Worm (Caenorhabditis elegans) whole organism, young adult: ENCODE measurements around the gene mrpl-22.

Experiments
- F33H1.4 ChIP-seq: fragments of 200-800 bp; sonication (Bioruptor generic); IDR thresholded peaks from 2 replicates; pipeline ENCODE4 v1.3.6; 2022; ENCODE audit warnings: missing genetic modification reagents, missing genetic modification characterization, missing compliant biosample characterization
- aptf-2 ChIP-seq: fragments of 200-800 bp; sonication (Bioruptor generic); conservative IDR thresholded peaks from 2 replicates; pipeline ENCODE4 v1.3.6; 2022; ENCODE audit warnings: missing genetic modification reagents, missing genetic modification characterization, missing compliant biosample characterization
- hrde-1 ChIP-seq: sonication (generic microtip); optimal IDR thresholded peaks from 2 replicates; lab custom pipeline; 2016; ENCODE audit warnings: missing genetic modification characterization, mild to moderate bottlenecking, missing compliant biosample characterization, moderate library complexity, missing genotype, missing genetic modification reagents, borderline replicate concordance
- lsy-27 ChIP-seq: sonication (generic microtip); optimal IDR thresholded peaks from 2 replicates; lab custom pipeline; 2017; ENCODE audit warnings: missing genetic modification characterization, mild to moderate bottlenecking, missing compliant biosample characterization, antibody characterized with exemption, missing genotype, borderline replicate concordance; ENCODE audit not compliant: insufficient read depth
- snpc-4 ChIP-seq, 5 experiments: fragments of 150-350 bp in 1 of 5; sonication (generic microtip) in 4 of 5; optimal IDR thresholded peaks; 2 replicates each; lab custom pipeline; 2014 to 2018; ENCODE audit warnings: missing genetic modification characterization in 5 of 5, missing biosample characterization in 3 of 5, antibody characterized with exemption in 2 of 5, mild to moderate bottlenecking in 2 of 5, missing compliant biosample characterization in 2 of 5, missing genotype in 2 of 5, moderate library complexity in 2 of 5, missing genetic modification reagents in 1 of 5

DNA sequence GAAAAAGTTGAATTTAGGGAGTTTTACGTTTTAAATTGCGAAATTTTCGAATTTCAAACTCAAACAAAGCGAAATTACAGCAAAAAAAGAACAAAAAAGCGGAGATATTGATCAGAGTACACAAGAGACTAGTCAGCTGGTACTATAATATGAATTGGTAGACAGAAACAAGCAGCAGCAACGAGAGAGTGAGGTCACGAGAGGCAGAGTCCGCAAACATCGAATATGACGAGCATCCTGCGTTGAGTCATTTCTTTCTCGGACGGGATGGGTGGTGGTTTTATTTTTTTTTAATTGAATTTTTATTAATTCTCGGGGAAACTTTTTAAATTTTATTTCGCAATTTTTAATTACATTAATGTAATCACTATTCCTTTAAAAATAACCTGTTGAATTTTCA is 15.6 kb upstream of the mrpl-22 start:
- TF ChIP-seq hrde-1 (tag; lab: Kevin White, UChicago) (no peak), aptf-2 (GFP tag; lab: Robert Waterston, UW) (no peak), lsy-27 (no peak), snpc-4 (GFP tag; optimal IDR thresholded peaks at IDR 0.05; lab: Kevin White, UChicago) (no peak), snpc-4 (tag; optimal IDR thresholded peaks at IDR 0.05; lab: Kevin White, UChicago) (peak in 1 of 4 experiments; percentile 2), F33H1.4 (GFP tag; lab: Robert Waterston, UW) (no peak)
